Fruit fly (Drosophila melanogaster): ENCODE data around the gene dind.
A peak's percentile ranks its signal among the peaks of the same experiment; 100 is the strongest.

The dind gene

dm6 chr3R:18667659-18668248, 9.6 kb downstream of the dind start, which contains the start of gene CG31229:
Gene CG31229, plus strand, starts transcription at chr3R:18667852.
- TF ChIP-seq CG15710 (tag; optimal IDR thresholded peaks at IDR 0.05), result no peak
- TF ChIP-seq CG17806 (tag; optimal IDR thresholded peaks at IDR 0.05), result no peak
- TF ChIP-seq CG32121 (GFP tag; IDR thresholded peaks at IDR 0.05), result no peak
- peak; percentile 67 for TF ChIP-seq EcR (GFP tag; optimal IDR thresholded peaks at IDR 0.05)
- TF ChIP-seq Pif1A (GFP tag; optimal IDR thresholded peaks at IDR 0.05), result no peak
- no peak for TF ChIP-seq CG10348 (GFP tag; IDR thresholded peaks at IDR 0.05)
- no peak for TF ChIP-seq CG8301 (tag; optimal IDR thresholded peaks at IDR 0.05)
- TF ChIP-seq CG14655 (GFP tag; optimal IDR thresholded peaks at IDR 0.05), result no peak

DNA sequence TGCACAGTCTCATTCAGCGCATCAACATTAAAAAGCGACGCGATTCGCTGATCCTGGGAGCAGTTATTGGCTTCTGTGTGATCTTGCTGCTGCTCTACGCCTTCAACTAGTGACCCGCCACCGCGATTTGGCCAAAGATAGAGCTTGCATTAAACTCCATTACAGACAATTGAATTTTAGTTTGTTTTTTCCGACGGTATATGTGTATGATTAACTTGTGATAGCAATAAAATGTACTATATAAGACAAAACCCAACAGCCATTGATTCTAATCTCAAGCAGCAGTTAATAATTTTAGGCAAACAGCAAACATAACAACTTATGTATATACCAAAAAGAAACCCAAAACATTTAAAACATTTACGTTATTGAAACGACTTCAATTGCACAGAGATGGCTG, 12.3 kb downstream of the dind start, which contains the start of gene CG31231:
Gene CG31231, plus strand, starts transcription at position 301 of the 400 bp plus-strand sequence.
- TF ChIP-seq D1 (tag; optimal IDR thresholded peaks at IDR 0.05), result no peak
- TF ChIP-seq CG13204 (GFP tag; optimal IDR thresholded peaks at IDR 0.05), result no peak
- TF ChIP-seq EcR (GFP tag; optimal IDR thresholded peaks at IDR 0.05), result no peak
- TF ChIP-seq Ets98B (GFP tag; IDR thresholded peaks at IDR 0.05), result no peak

DNA sequence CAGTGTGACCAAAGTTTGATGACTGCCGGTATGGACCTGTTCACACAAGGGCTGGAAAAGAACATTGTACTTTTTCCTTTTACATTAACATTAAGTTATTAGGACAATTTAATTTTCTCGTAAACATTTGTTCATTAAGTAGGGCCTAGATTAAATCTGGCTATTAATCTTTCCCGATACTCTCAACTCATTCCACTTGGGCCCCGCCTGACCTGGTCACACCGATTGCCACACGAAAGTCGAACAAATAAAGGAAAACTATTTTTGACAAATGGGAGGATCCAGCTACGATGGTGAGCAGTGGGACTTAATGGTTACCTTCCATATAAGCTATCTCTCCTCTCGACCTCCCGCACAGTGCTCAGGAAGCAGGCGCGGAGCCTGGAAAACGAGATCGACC, 13.8 kb downstream of the dind start, which contains the start of the genes Cpsf73 and Gos28:
Gene Cpsf73, minus strand, starts transcription at position 28 of the 400 bp plus-strand sequence.
Gene Gos28, plus strand, starts transcription at position 214 of the 400 bp plus-strand sequence.
- TF ChIP-seq Pif1B (GFP tag; optimal IDR thresholded peaks at IDR 0.05) (no peak), CG13204 (GFP tag; optimal IDR thresholded peaks at IDR 0.05) (no peak), EcR (GFP tag; optimal IDR thresholded peaks at IDR 0.05) (peak; percentile 40), CG4496 (GFP tag; IDR thresholded peaks at IDR 0.05) (0 out of 3 replicates have a peak, but pooled peaks have one; percentile 30), CG8301 (tag; optimal IDR thresholded peaks at IDR 0.05) (no peak), CG12605 (GFP tag; IDR thresholded peaks at IDR 0.05) (no peak), CG14655 (GFP tag; optimal IDR thresholded peaks at IDR 0.05) (no peak), CG15710 (tag; optimal IDR thresholded peaks at IDR 0.05) (peak; percentile 3), Snoo (tag; optimal IDR thresholded peaks at IDR 0.05) (no peak), D1 (tag; optimal IDR thresholded peaks at IDR 0.05) (no peak), CG32121 (GFP tag; IDR thresholded peaks at IDR 0.05) (no peak)

DNA sequence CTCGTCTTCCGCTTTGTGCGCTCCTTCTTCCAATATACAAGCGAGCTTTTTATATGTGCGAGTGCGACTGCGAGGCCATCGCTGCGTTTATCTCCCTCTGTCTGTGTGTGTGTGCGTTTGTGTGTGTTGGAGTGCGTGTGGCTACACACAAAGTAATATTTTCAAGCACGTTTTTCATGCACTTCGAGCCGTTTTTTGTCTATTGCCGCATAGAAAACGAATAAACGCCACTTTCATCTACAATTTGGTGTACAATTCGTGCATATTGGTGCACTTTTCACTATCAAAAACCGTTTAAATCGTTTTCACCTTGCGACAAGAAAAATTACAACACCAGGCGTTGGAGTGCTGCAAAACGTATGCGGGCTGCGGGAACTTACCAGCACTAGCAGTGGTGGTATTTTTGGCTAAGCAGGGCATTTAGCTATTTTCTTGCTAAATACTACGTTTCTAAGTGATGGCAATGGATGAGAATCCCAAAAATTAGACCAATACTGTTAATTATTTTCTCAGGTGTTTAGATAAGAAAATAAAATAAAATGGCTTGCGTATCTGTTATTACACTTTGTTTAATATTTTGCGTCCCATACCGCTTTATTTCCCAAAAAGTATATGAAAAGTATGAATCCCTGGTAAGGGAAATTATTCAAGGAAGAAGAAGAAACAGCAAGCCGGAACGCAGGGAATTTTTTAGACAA, 18.2 kb downstream of the dind start, which contains the start of the genes CG31224 and CstF64:
Gene CG31224, minus strand, starts transcription at position 365 of the 698 bp plus-strand sequence.
Gene CstF64, plus strand, starts transcription at position 674 of the 698 bp plus-strand sequence.
- peak; percentile 65 for TF ChIP-seq CG8301 (tag; optimal IDR thresholded peaks at IDR 0.05)
- TF ChIP-seq Pif1A (GFP tag; optimal IDR thresholded peaks at IDR 0.05), result no peak
- TF ChIP-seq Ets98B (GFP tag; IDR thresholded peaks at IDR 0.05), result peak; percentile 76
- TF ChIP-seq CG13204 (GFP tag; optimal IDR thresholded peaks at IDR 0.05), result no peak
- no peak for TF ChIP-seq fd96Ca (GFP tag; IDR thresholded peaks at IDR 0.05)
- TF ChIP-seq CG17806 (tag; optimal IDR thresholded peaks at IDR 0.05), result peak; percentile 76
- peak; percentile 50; the same call in 1 of the 2 replicates for TF ChIP-seq CG10348 (GFP tag; IDR thresholded peaks at IDR 0.05)
- peak; percentile 84 for TF ChIP-seq EcR (GFP tag; optimal IDR thresholded peaks at IDR 0.05)
- TF ChIP-seq CG8159 (tag; optimal IDR thresholded peaks at IDR 0.05), result peak; percentile 75
- TF ChIP-seq CG9948 (tag; optimal IDR thresholded peaks at IDR 0.05), result peak; percentile 61
- peak; percentile 76 for TF ChIP-seq CG32121 (GFP tag; IDR thresholded peaks at IDR 0.05)
- TF ChIP-seq Snoo (tag; optimal IDR thresholded peaks at IDR 0.05), result peak; percentile 71
- no peak for TF ChIP-seq D1 (tag; optimal IDR thresholded peaks at IDR 0.05)
- TF ChIP-seq CG12605 (GFP tag; IDR thresholded peaks at IDR 0.05), result no peak
- no peak for TF ChIP-seq Pif1B (GFP tag; optimal IDR thresholded peaks at IDR 0.05)
- no peak for TF ChIP-seq CG14655 (GFP tag; optimal IDR thresholded peaks at IDR 0.05)
- peak; percentile 83 for TF ChIP-seq CG4496 (GFP tag; IDR thresholded peaks at IDR 0.05)
- peak; percentile 77 for TF ChIP-seq CG15710 (tag; optimal IDR thresholded peaks at IDR 0.05)
- TF ChIP-seq rn (GFP tag; IDR thresholded peaks at IDR 0.05), result peak; percentile 54; the same call in 1 of the 2 replicates
- TF ChIP-seq gl (tag; optimal IDR thresholded peaks at IDR 0.05), result peak; percentile 2
- peak; percentile 57 for TF ChIP-seq CG34367 (tag; optimal IDR thresholded peaks at IDR 0.05)

- TF ChIP-seq CG12605 (GFP tag; IDR thresholded peaks at IDR 0.05) (no peak), Pif1B (GFP tag; optimal IDR thresholded peaks at IDR 0.05) (no peak), gl (tag; optimal IDR thresholded peaks at IDR 0.05) (no peak), CG13204 (GFP tag; optimal IDR thresholded peaks at IDR 0.05) (no peak), CG10348 (GFP tag; IDR thresholded peaks at IDR 0.05) (no peak), fd96Ca (GFP tag; IDR thresholded peaks at IDR 0.05) (no peak), rn (GFP tag; IDR thresholded peaks at IDR 0.05) (no peak), EcR (GFP tag; optimal IDR thresholded peaks at IDR 0.05) (peak; percentile 98)
Observed at dm6 chr3R:18658380-18658944, 18.9 kb downstream of the dind start.

dm6 chr3R:18643646-18644045, 33.7 kb downstream of the dind start:
- TF ChIP-seq gl (tag; optimal IDR thresholded peaks at IDR 0.05) (no peak), Snoo (tag; optimal IDR thresholded peaks at IDR 0.05) (no peak), EcR (GFP tag; optimal IDR thresholded peaks at IDR 0.05) (no peak), CG34367 (tag; optimal IDR thresholded peaks at IDR 0.05) (no peak), CG8159 (tag; optimal IDR thresholded peaks at IDR 0.05) (no peak), Pif1B (GFP tag; optimal IDR thresholded peaks at IDR 0.05) (no peak), CG14655 (GFP tag; optimal IDR thresholded peaks at IDR 0.05) (no peak)
